Worm (Caenorhabditis elegans) whole organism, midembryonic: Measurements from ENCODE around the gene coa-3.

Experiments
- cog-1 ChIP-seq: sonication (generic microtip); optimal IDR thresholded peaks from 2 replicates; lab custom pipeline; 2016; ENCODE audit warnings: missing genetic modification characterization, missing compliant biosample characterization
- flt-1 ChIP-seq: fragments of 200-800 bp; sonication (Bioruptor generic); IDR thresholded peaks from 2 replicates; pipeline ENCODE4 v1.3.6; 2022; ENCODE audit warnings: missing genetic modification characterization, missing compliant biosample characterization
- klf-2 ChIP-seq: fragments of 200-800 bp; sonication (Bioruptor generic); conservative IDR thresholded peaks from 2 replicates; pipeline ENCODE4 v1.3.6; 2022; ENCODE audit warnings: missing genetic modification reagents, missing genetic modification characterization, missing compliant biosample characterization
- tab-1 ChIP-seq: fragments of 200-800 bp; sonication (Bioruptor generic); IDR thresholded peaks from 2 replicates; pipeline ENCODE4 v1.3.6; 2022; ENCODE audit warnings: missing genetic modification characterization, missing compliant biosample characterization
- ztf-23 ChIP-seq: fragments of 200-800 bp; sonication (Bioruptor generic); IDR thresholded peaks from 2 replicates; pipeline ENCODE4 v1.3.6; 2022; ENCODE audit warnings: missing genetic modification reagents, missing genetic modification characterization, missing compliant biosample characterization
- ztf-29 ChIP-seq: fragments of 200-800 bp; sonication (Bioruptor generic); IDR thresholded peaks from 2 replicates; pipeline ENCODE4 v1.3.6; 2022; ENCODE audit warnings: missing genetic modification reagents, missing genetic modification characterization, missing compliant biosample characterization

- TF ChIP-seq ztf-29 (GFP tag; lab: Robert Waterston, UW) (no peak), ztf-23 (no peak), flt-1 (GFP tag; lab: Robert Waterston, UW) (no peak), tab-1 (GFP tag; lab: Robert Waterston, UW) (no peak), cog-1 (no peak), klf-2 (GFP tag; lab: Robert Waterston, UW) (no peak)
Observed at ce11 chrII:4601256-4601655, 1.2 kb downstream of the coa-3 start, which contains the start of gene ipla-1.
